Worm (Caenorhabditis elegans): ENCODE measurements around the gene spat-2.

The spat-2 gene

ce11 chrIII:11083993-11084392 is 47.3 kb downstream of the spat-2 start:
- no peak for TF ChIP-seq tbx-8 (GFP tag; optimal IDR thresholded peaks at IDR 0.05)

- TF ChIP-seq lsy-2 (tag; optimal IDR thresholded peaks at IDR 0.05) (no peak), elt-1 (tag; optimal IDR thresholded peaks at IDR 0.05; ENCODE audit: borderline replicate concordance, insufficient read depth) (peak; percentile 56)
Measured at ce11 chrIII:11087442-11087841, 50.7 kb downstream of the spat-2 start.

- TF ChIP-seq unc-120 (tag; optimal IDR thresholded peaks at IDR 0.05; ENCODE audit: poor library complexity, severe bottlenecking): no peak
- TF ChIP-seq sem-2 (GFP tag; optimal IDR thresholded peaks at IDR 0.05): no peak
- no peak for TF ChIP-seq blmp-1 (tag; optimal IDR thresholded peaks at IDR 0.05)
- no peak for TF ChIP-seq lin-13 (tag; optimal IDR thresholded peaks at IDR 0.05)
- no peak for TF ChIP-seq sptf-1 (tag; optimal IDR thresholded peaks at IDR 0.05)
- TF ChIP-seq nhr-12 (tag; optimal IDR thresholded peaks at IDR 0.05): no peak
- no peak for TF ChIP-seq ceh-83 (GFP tag; optimal IDR thresholded peaks at IDR 0.05)
- no peak for TF ChIP-seq pha-4 (tag; optimal IDR thresholded peaks at IDR 0.05)
- no peak for TF ChIP-seq bed-3 (GFP tag; optimal IDR thresholded peaks at IDR 0.05)
- no peak for TF ChIP-seq flh-1 (GFP tag; optimal IDR thresholded peaks at IDR 0.05)
Measured at ce11 chrIII:11088187-11088586, 51.4 kb downstream of the spat-2 start, which contains the start of gene W09D6.5. Gene W09D6.5 (plus strand): TSS chrIII:11088487.

ce11 chrIII:11090112-11090648 is 53.4 kb downstream of the spat-2 start:
- TF ChIP-seq zip-8 (tag; optimal IDR thresholded peaks at IDR 0.05) (peak; percentile 65), unc-62 (GFP tag; optimal IDR thresholded peaks at IDR 0.05) (no peak), nhr-2 (tag; optimal IDR thresholded peaks at IDR 0.05) (peak; percentile 49), mab-5 (tag; optimal IDR thresholded peaks at IDR 0.05) (no peak), drap-1 (GFP tag; optimal IDR thresholded peaks at IDR 0.05) (no peak), pha-4 (tag; optimal IDR thresholded peaks at IDR 0.05) (no peak), unc-120 (tag; optimal IDR thresholded peaks at IDR 0.05; ENCODE audit: poor library complexity, severe bottlenecking) (no peak), lsy-2 (tag; optimal IDR thresholded peaks at IDR 0.05) (no peak), lin-13 (tag; optimal IDR thresholded peaks at IDR 0.05) (peak; percentile 37)

- TF ChIP-seq ztf-11 (tag; optimal IDR thresholded peaks at IDR 0.05) (no peak), drap-1 (GFP tag; optimal IDR thresholded peaks at IDR 0.05) (no peak), pha-4 (tag; optimal IDR thresholded peaks at IDR 0.05) (no peak), M03D4.4 (tag; optimal IDR thresholded peaks at IDR 0.05) (no peak), hlh-1 (tag; optimal IDR thresholded peaks at IDR 0.05) (no peak), sptf-1 (tag; optimal IDR thresholded peaks at IDR 0.05) (no peak), flh-1 (GFP tag; optimal IDR thresholded peaks at IDR 0.05) (no peak), nhr-76 (tag; optimal IDR thresholded peaks at IDR 0.05) (no peak), mep-1 (tag; optimal IDR thresholded peaks at IDR 0.05) (no peak), zip-8 (tag; optimal IDR thresholded peaks at IDR 0.05) (no peak), nhr-12 (tag; optimal IDR thresholded peaks at IDR 0.05) (no peak), nhr-28 (tag; optimal IDR thresholded peaks at IDR 0.05) (no peak), tbx-8 (GFP tag; optimal IDR thresholded peaks at IDR 0.05) (no peak), cnd-1 (tag; optimal IDR thresholded peaks at IDR 0.05) (no peak), blmp-1 (tag; optimal IDR thresholded peaks at IDR 0.05) (no peak), mab-5 (tag; optimal IDR thresholded peaks at IDR 0.05) (no peak), bed-3 (GFP tag; optimal IDR thresholded peaks at IDR 0.05) (no peak)
Measured at ce11 chrIII:11090870-11091386, 54.2 kb downstream of the spat-2 start.

ce11 chrIII:11091651-11092278 is 55.0 kb downstream of the spat-2 start:
- no peak for TF ChIP-seq nhr-28 (tag; optimal IDR thresholded peaks at IDR 0.05)
- TF ChIP-seq drap-1 (GFP tag; optimal IDR thresholded peaks at IDR 0.05): no peak
- no peak for TF ChIP-seq ceh-83 (GFP tag; optimal IDR thresholded peaks at IDR 0.05)
- peak; percentile 34 for TF ChIP-seq bed-3 (GFP tag; optimal IDR thresholded peaks at IDR 0.05)
- TF ChIP-seq ceh-39 (tag; optimal IDR thresholded peaks at IDR 0.05): no peak
- TF ChIP-seq nhr-12 (tag; optimal IDR thresholded peaks at IDR 0.05): no peak
- peak; percentile 67 for TF ChIP-seq lin-32 (GFP tag; optimal IDR thresholded peaks at IDR 0.05)
- TF ChIP-seq lin-13 (tag; optimal IDR thresholded peaks at IDR 0.05): no peak
- no peak for TF ChIP-seq elt-1 (tag; optimal IDR thresholded peaks at IDR 0.05; ENCODE audit: borderline replicate concordance, insufficient read depth)
- TF ChIP-seq cnd-1 (tag; optimal IDR thresholded peaks at IDR 0.05): peak; percentile 43
- TF ChIP-seq flh-1 (GFP tag; optimal IDR thresholded peaks at IDR 0.05): no peak
- no peak for TF ChIP-seq tbx-8 (GFP tag; optimal IDR thresholded peaks at IDR 0.05)
- TF ChIP-seq ceh-43 (GFP tag; optimal IDR thresholded peaks at IDR 0.05): no peak
- TF ChIP-seq unc-120 (tag; optimal IDR thresholded peaks at IDR 0.05; ENCODE audit: poor library complexity, severe bottlenecking): no peak
- TF ChIP-seq M03D4.4 (tag; optimal IDR thresholded peaks at IDR 0.05): peak; percentile 6
- no peak for TF ChIP-seq pha-4 (tag; optimal IDR thresholded peaks at IDR 0.05)
- no peak for TF ChIP-seq sem-2 (GFP tag; optimal IDR thresholded peaks at IDR 0.05)
- TF ChIP-seq unc-39 (tag; optimal IDR thresholded peaks at IDR 0.05): no peak
- TF ChIP-seq sptf-1 (tag; optimal IDR thresholded peaks at IDR 0.05): peak; percentile 78
- no peak for TF ChIP-seq ztf-11 (tag; optimal IDR thresholded peaks at IDR 0.05)
- no peak for TF ChIP-seq mls-2 (tag; optimal IDR thresholded peaks at IDR 0.05)

All from whole organism, mixed stage, embryonic.